Worm (Caenorhabditis elegans) whole organism, mixed stage, embryonic: Measurements from ENCODE around the gene F59B2.8.

Experiments used
- blmp-1 ChIP-seq: fragments of 150-350 bp; optimal IDR thresholded peaks from 2 replicates; lab custom pipeline; 2014; ENCODE audit warnings: missing biosample characterization, missing genetic modification characterization
- unc-62 ChIP-seq: fragments of 150-350 bp; optimal IDR thresholded peaks from 2 replicates; lab custom pipeline; 2014; ENCODE audit warnings: missing biosample characterization, missing genetic modification reagents, missing genetic modification characterization

- TF ChIP-seq unc-62 (GFP tag; lab: Kevin White, UChicago) (no peak), blmp-1 (tag; lab: Kevin White, UChicago) (no peak)
Observed at ce11 chrIII:8971255-8972020, 38.6 kb downstream of the F59B2.8 start, which contains the start of the genes eif-3.D and R08D7.4.
